Worm (Caenorhabditis elegans) whole organism, L1 larva: Measurements from ENCODE around the gene Y11D7A.9.

Experiments
- C04F5.9 ChIP-seq: sonication (generic microtip); optimal IDR thresholded peaks from 2 replicates; lab custom pipeline; 2016; ENCODE audit warnings: missing genetic modification characterization, missing compliant biosample characterization
- F16B12.6 ChIP-seq: fragments of 150-350 bp; optimal IDR thresholded peaks from 2 replicates; lab custom pipeline; 2014; ENCODE audit warnings: missing biosample characterization, missing genetic modification characterization
- Y116A8C.19 ChIP-seq: sonication (generic microtip); optimal IDR thresholded peaks from 2 replicates; lab custom pipeline; 2016; ENCODE audit warnings: missing compliant biosample characterization, missing genetic modification characterization, borderline replicate concordance
- aly-2 ChIP-seq: fragments of 150-350 bp; optimal IDR thresholded peaks from 2 replicates; lab custom pipeline; 2014; ENCODE audit warnings: missing biosample characterization, missing genetic modification characterization
- ama-1 ChIP-seq: fragments of 150-350 bp; optimal IDR thresholded peaks from 2 replicates; lab custom pipeline; 2014
- blmp-1 ChIP-seq: fragments of 150-350 bp; optimal IDR thresholded peaks from 2 replicates; lab custom pipeline; 2014; ENCODE audit warnings: missing biosample characterization, missing genetic modification characterization
- ceh-82 ChIP-seq, 3 experiments: fragments of 150-350 bp in 1 of 3; sonication (generic microtip) in 2 of 3; optimal IDR thresholded peaks; 2 replicates each; lab custom pipeline; 2014 to 2017; ENCODE audit warnings: missing biosample characterization in 3 of 3, missing genetic modification characterization in 3 of 3
- ceh-90 ChIP-seq: sonication (generic microtip); optimal IDR thresholded peaks from 2 replicates; lab custom pipeline; 2016; ENCODE audit warnings: missing genetic modification characterization, missing compliant biosample characterization
- dpl-1 ChIP-seq, 3 experiments: fragments of 150-350 bp in 2 of 3; sonication (generic microtip) in 1 of 3; optimal IDR thresholded peaks; 2 replicates each; lab custom pipeline; 2014 to 2017; ENCODE audit warnings: missing biosample characterization in 3 of 3, missing genetic modification characterization in 3 of 3, missing genetic modification reagents in 3 of 3
- dsc-1 ChIP-seq: sonication (generic microtip); optimal IDR thresholded peaks from 2 replicates; lab custom pipeline; 2016; ENCODE audit warnings: mild to moderate bottlenecking, missing genetic modification characterization, missing compliant biosample characterization
- efl-1 ChIP-seq, 4 experiments: fragments of 150-350 bp; optimal IDR thresholded peaks in 3 of 4; peaks in 1 of 4; 1 replicate in 1 of 4; 2 replicates in 3 of 4; lab custom pipeline; 2014; ENCODE audit warnings: missing biosample characterization in 2 of 4, missing genetic modification characterization in 2 of 4, missing genetic modification reagents in 2 of 4
- elt-2 ChIP-seq: sonication (generic microtip); optimal IDR thresholded peaks from 2 replicates; lab custom pipeline; 2016; ENCODE audit warnings: missing genetic modification characterization, mild to moderate bottlenecking, inconsistent platforms, missing compliant biosample characterization, missing genetic modification reagents
- fos-1 ChIP-seq: fragments of 150-350 bp; optimal IDR thresholded peaks from 2 replicates; lab custom pipeline; 2014; ENCODE audit warnings: missing biosample characterization, missing genetic modification characterization
- jun-1 ChIP-seq: fragments of 150-350 bp; optimal IDR thresholded peaks from 2 replicates; lab custom pipeline; 2014; ENCODE audit warnings: missing biosample characterization, missing genetic modification reagents, missing genetic modification characterization
- lin-14 ChIP-seq: fragments of 200-800 bp; sonication (Bioruptor generic); optimal IDR thresholded peaks from 2 replicates; lab custom pipeline; 2018; ENCODE audit warnings: mild to moderate bottlenecking, missing genetic modification characterization, moderate library complexity, missing compliant biosample characterization
- lin-15B ChIP-seq: fragments of 150-350 bp; sonication (generic microtip); optimal IDR thresholded peaks from 3 replicates; lab custom pipeline; 2014; ENCODE audit warnings: missing biosample characterization, missing genetic modification characterization
- lin-35 ChIP-seq, 2 experiments: fragments of 150-350 bp; optimal IDR thresholded peaks; 2 replicates each; lab custom pipeline; 2014; ENCODE audit warnings: missing biosample characterization in 2 of 2, missing genetic modification characterization in 2 of 2, missing genetic modification reagents in 2 of 2
- lsy-2 ChIP-seq, 2 experiments: fragments of 150-350 bp; optimal IDR thresholded peaks; 2 replicates each; lab custom pipeline; 2014; ENCODE audit warnings: missing biosample characterization in 2 of 2, missing genetic modification characterization in 2 of 2
- mdl-1 ChIP-seq, 2 experiments: fragments of 150-350 bp; optimal IDR thresholded peaks; 2 replicates each; lab custom pipeline; 2014 to 2017; ENCODE audit warnings: missing biosample characterization in 2 of 2, missing genetic modification characterization in 2 of 2, inconsistent platforms in 1 of 2
- mep-1 ChIP-seq: fragments of 150-350 bp; optimal IDR thresholded peaks from 2 replicates; lab custom pipeline; 2014; ENCODE audit warnings: missing biosample characterization, missing genetic modification characterization
- nhr-12 ChIP-seq: sonication (generic microtip); optimal IDR thresholded peaks from 2 replicates; lab custom pipeline; 2017; ENCODE audit warnings: missing biosample characterization, missing genetic modification characterization
- nhr-20 ChIP-seq: sonication (generic microtip); optimal IDR thresholded peaks from 2 replicates; lab custom pipeline; 2016; ENCODE audit warnings: mild to moderate bottlenecking, missing genetic modification characterization, missing compliant biosample characterization
- nhr-28 ChIP-seq: fragments of 150-350 bp; optimal IDR thresholded peaks from 2 replicates; lab custom pipeline; 2014; ENCODE audit warnings: missing biosample characterization, missing genetic modification characterization
- nhr-47 ChIP-seq: sonication (generic microtip); optimal IDR thresholded peaks from 2 replicates; lab custom pipeline; 2016; ENCODE audit warnings: mild to moderate bottlenecking, missing genetic modification characterization, moderate library complexity, missing compliant biosample characterization
- nhr-76 ChIP-seq: sonication (generic microtip); optimal IDR thresholded peaks from 2 replicates; lab custom pipeline; 2017; ENCODE audit warnings: missing biosample characterization, missing genetic modification characterization
- nhr-84 ChIP-seq: sonication (generic microtip); optimal IDR thresholded peaks from 2 replicates; lab custom pipeline; 2017; ENCODE audit warnings: missing biosample characterization, missing genetic modification characterization
- nhr-85 ChIP-seq: sonication (generic microtip); peaks from one replicate; lab custom pipeline; 2016; ENCODE audit warnings: missing genetic modification characterization, inconsistent platforms, missing compliant biosample characterization
- nhr-90 ChIP-seq: sonication (generic microtip); optimal IDR thresholded peaks from 2 replicates; lab custom pipeline; 2016; ENCODE audit warnings: mild to moderate bottlenecking, missing genetic modification characterization, missing compliant biosample characterization; ENCODE audit not compliant: poor library complexity
- pqm-1 ChIP-seq: sonication (generic microtip); optimal IDR thresholded peaks from 3 replicates; lab custom pipeline; 2017; ENCODE audit warnings: missing biosample characterization, missing genetic modification characterization
- rnt-1 ChIP-seq: sonication (generic microtip); optimal IDR thresholded peaks from 2 replicates; lab custom pipeline; 2016; ENCODE audit warnings: mild to moderate bottlenecking, missing genetic modification characterization, moderate library complexity, missing compliant biosample characterization
- skn-1 ChIP-seq: fragments of 150-350 bp; optimal IDR thresholded peaks from 2 replicates; lab custom pipeline; 2014; ENCODE audit warnings: missing biosample characterization, missing genetic modification characterization
- snpc-4 ChIP-seq: fragments of 150-350 bp; optimal IDR thresholded peaks from 2 replicates; lab custom pipeline; 2014; ENCODE audit warnings: missing biosample characterization, missing genetic modification characterization
- snu-23 ChIP-seq: sonication (generic microtip); optimal IDR thresholded peaks from 2 replicates; lab custom pipeline; 2016; ENCODE audit warnings: missing genetic modification characterization, missing compliant biosample characterization
- sox-4 ChIP-seq: sonication (generic microtip); optimal IDR thresholded peaks from 2 replicates; lab custom pipeline; 2016; ENCODE audit warnings: missing genetic modification characterization, missing compliant biosample characterization
- swsn-7 ChIP-seq: sonication (generic microtip); optimal IDR thresholded peaks from 2 replicates; lab custom pipeline; 2016; ENCODE audit warnings: missing genetic modification characterization, missing compliant biosample characterization
- tbx-2 ChIP-seq: sonication (generic microtip); optimal IDR thresholded peaks from 2 replicates; lab custom pipeline; 2016; ENCODE audit warnings: missing genetic modification characterization, missing compliant biosample characterization
- tlp-1 ChIP-seq: fragments of 150-350 bp; optimal IDR thresholded peaks from 2 replicates; lab custom pipeline; 2014; ENCODE audit warnings: missing biosample characterization, missing genetic modification characterization
- unc-30 ChIP-seq: sonication (generic microtip); optimal IDR thresholded peaks from 2 replicates; lab custom pipeline; 2017; ENCODE audit warnings: missing biosample characterization, missing genetic modification characterization
- unc-62 ChIP-seq: fragments of 150-350 bp; optimal IDR thresholded peaks from 2 replicates; lab custom pipeline; 2014; ENCODE audit warnings: missing biosample characterization, missing genetic modification reagents, missing genetic modification characterization
- unc-98 ChIP-seq: fragments of 200-800 bp; sonication (Bioruptor generic); IDR thresholded peaks from 2 replicates; pipeline ENCODE4 v1.3.6; 2022; ENCODE audit warnings: missing genetic modification characterization, missing compliant biosample characterization
- vab-15 ChIP-seq: sonication (generic microtip); optimal IDR thresholded peaks from 2 replicates; lab custom pipeline; 2017; ENCODE audit warnings: missing genotype, mild to moderate bottlenecking, missing genetic modification characterization, missing compliant biosample characterization
- xbp-1 ChIP-seq: sonication (generic microtip); optimal IDR thresholded peaks from 2 replicates; lab custom pipeline; 2016; ENCODE audit warnings: missing genetic modification characterization, missing compliant biosample characterization
- zip-4 ChIP-seq: fragments of 200-800 bp; sonication (Bioruptor generic); optimal IDR thresholded peaks from 2 replicates; lab custom pipeline; 2018; ENCODE audit warnings: mild to moderate bottlenecking, missing genetic modification characterization, moderate library complexity, missing compliant biosample characterization
- ztf-4 ChIP-seq: fragments of 150-350 bp; optimal IDR thresholded peaks from 2 replicates; lab custom pipeline; 2014; ENCODE audit warnings: missing biosample characterization, missing genetic modification characterization

Gene Y11D7A.9

DNA sequence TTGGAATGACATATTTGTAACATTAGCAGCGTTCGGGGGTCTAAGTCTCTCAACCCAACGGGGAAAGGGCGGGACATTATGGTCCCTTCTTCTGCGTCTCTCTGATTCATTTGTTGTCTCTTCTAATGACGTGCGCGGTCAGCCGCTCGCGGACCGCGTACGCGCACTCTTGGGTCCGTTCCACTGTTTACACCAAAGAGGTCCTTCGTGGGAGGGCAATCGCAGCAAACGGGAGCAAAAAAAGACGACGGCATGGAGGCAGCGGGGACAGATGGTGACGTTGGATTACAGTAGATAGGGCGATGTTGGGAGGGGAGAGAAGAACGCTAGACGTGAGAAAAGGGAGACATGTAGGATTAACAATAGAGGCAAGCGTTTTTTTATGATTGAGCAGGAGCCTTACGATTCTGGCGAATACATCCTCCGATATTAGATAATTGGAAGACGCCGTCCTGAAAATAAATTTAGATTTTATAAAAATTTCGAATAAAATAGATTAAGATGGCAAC is 7.9 kb upstream of the Y11D7A.9 start, which contains the start of gene flh-1:
TSS of gene flh-1 (minus strand) at position 459 of the 509 bp plus-strand sequence.
- TF ChIP-seq elt-2 (tag; lab: Kevin White, UChicago), result no peak
- no peak for TF ChIP-seq F16B12.6 (tag; lab: Kevin White, UChicago)
- TF ChIP-seq efl-1 (optimal IDR thresholded peaks at IDR 0.05; lab: Kevin White, UChicago), result no peak
- no peak for TF ChIP-seq efl-1 (GFP tag; optimal IDR thresholded peaks at IDR 0.05 in 1 of 2; lab: Kevin White, UChicago)
- TF ChIP-seq pqm-1, result no peak
- no peak for TF ChIP-seq lin-15B
- TF ChIP-seq nhr-28, result no peak
- no peak for TF ChIP-seq dpl-1 (GFP tag; optimal IDR thresholded peaks at IDR 0.05; lab: Kevin White, UChicago)
- TF ChIP-seq mdl-1 (tag; optimal IDR thresholded peaks at IDR 0.05; lab: Kevin White, UChicago), result no peak
- no peak for TF ChIP-seq fos-1 (tag; lab: Kevin White, UChicago)
- TF ChIP-seq nhr-90 (tag; lab: Kevin White, UChicago), result no peak
- TF ChIP-seq snpc-4 (tag; lab: Kevin White, UChicago), result no peak

DNA sequence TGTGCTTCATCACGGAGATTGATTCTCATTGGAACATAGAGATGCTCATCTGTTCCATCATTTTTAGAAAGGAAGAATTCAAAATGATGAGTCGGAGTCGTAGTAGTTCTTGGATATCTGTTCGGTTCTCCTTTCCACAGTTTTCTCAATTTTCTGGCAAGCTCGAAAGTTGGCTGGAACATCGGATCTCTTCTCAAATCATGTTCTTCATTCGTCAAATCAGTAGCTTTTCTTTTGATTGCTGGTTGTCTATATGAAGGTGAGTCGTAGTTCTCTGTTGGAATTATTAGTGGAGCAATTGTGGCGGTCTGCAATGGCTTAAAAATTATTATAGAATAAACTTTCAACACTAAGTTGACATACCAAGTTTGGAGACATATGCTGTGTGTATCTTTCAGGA is 6.4 kb upstream of the Y11D7A.9 start:
- TF ChIP-seq mdl-1 (tag; optimal IDR thresholded peaks at IDR 0.05; lab: Kevin White, UChicago) (no peak), tlp-1 (no peak), unc-30 (tag; lab: Kevin White, UChicago) (no peak), dpl-1 (GFP tag; optimal IDR thresholded peaks at IDR 0.05; lab: Kevin White, UChicago) (no peak), lin-15B (no peak), C04F5.9 (no peak), ztf-4 (no peak), rnt-1 (tag; lab: Kevin White, UChicago) (no peak), dsc-1 (tag; lab: Kevin White, UChicago) (no peak)
- TF ChIP-seq, all 84 proteins: peak for 0

ce11 chrIV:9261687-9262086 is 5.8 kb upstream of the Y11D7A.9 start, which contains the start of gene col-120:
Gene col-120 (minus strand): TSS chrIV:9261787.
- TF ChIP-seq nhr-84, result no peak

DNA sequence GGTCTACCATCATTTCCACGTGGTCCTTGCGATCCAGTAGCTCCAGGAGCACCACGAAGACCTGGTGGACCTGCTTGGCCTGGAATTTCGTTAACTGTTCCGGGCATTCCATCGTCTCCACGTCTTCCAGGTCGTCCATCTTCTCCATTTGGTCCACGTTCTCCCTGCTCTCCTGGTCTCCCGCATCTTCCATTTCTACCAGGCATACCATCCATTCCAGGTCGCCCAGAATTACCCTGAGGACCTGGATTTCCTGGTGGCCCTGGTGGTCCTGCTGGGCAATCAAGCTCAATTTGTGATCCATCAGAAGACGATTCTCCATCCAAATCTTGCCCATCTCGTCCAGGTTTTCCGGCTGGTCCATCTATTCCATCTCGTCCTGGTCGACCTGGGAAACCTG is 4.9 kb upstream of the Y11D7A.9 start:
- TF ChIP-seq ceh-82 (tag; optimal IDR thresholded peaks at IDR 0.05; lab: Kevin White, UChicago), result no peak
- TF ChIP-seq efl-1 (optimal IDR thresholded peaks at IDR 0.05; lab: Kevin White, UChicago), result no peak
- peak in 1 of 2 experiments; percentile 70 for TF ChIP-seq efl-1 (GFP tag; optimal IDR thresholded peaks at IDR 0.05 in 1 of 2; lab: Kevin White, UChicago)

DNA sequence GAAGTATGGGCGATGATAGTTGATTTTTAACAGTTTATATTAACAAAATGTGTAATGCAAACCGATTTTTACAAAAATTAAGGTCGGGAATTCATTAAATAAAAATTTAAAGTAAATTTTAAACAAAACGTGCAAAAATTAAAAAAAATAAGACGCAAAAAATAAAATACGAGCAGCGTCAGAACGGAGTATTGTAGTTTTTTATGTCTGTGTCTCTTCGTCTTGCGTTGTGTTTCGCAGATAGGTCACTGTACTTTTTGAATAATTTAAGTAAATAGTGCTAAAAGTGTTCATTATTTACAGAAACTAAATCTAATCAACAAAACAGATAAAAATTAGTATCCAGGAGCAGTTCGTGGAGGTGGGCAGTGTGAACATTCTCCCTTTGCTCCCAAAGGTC is 4.4 kb upstream of the Y11D7A.9 start:
- TF ChIP-seq nhr-12 (tag; lab: Kevin White, UChicago), result no peak
- TF ChIP-seq mdl-1 (tag; optimal IDR thresholded peaks at IDR 0.05; lab: Kevin White, UChicago), result no peak
- TF ChIP-seq ceh-82 (tag; optimal IDR thresholded peaks at IDR 0.05; lab: Kevin White, UChicago), result peak in 1 of 3 experiments; percentile 7
- TF ChIP-seq sox-4 (tag; lab: Kevin White, UChicago), result no peak
- peak; percentile 31 for TF ChIP-seq aly-2 (tag; lab: Kevin White, UChicago)
- no peak for TF ChIP-seq jun-1 (tag; lab: Kevin White, UChicago)
- TF ChIP-seq xbp-1 (tag; lab: Kevin White, UChicago), result peak; percentile 56
- peak; percentile 38 for TF ChIP-seq blmp-1 (tag; lab: Kevin White, UChicago)
- no peak for TF ChIP-seq rnt-1 (tag; lab: Kevin White, UChicago)
- peak; percentile 43 for TF ChIP-seq swsn-7
- TF ChIP-seq unc-98 (GFP tag; lab: Robert Waterston, UW), result no peak
- peak; percentile 47 to 62 for TF ChIP-seq efl-1 (optimal IDR thresholded peaks at IDR 0.05; lab: Kevin White, UChicago)
- TF ChIP-seq efl-1 (GFP tag; optimal IDR thresholded peaks at IDR 0.05 in 1 of 2; lab: Kevin White, UChicago), result peak; percentile 54 to 90
- TF ChIP-seq unc-62 (GFP tag; lab: Kevin White, UChicago), result no peak
- TF ChIP-seq lin-35 (GFP tag; optimal IDR thresholded peaks at IDR 0.05; lab: Kevin White, UChicago), result peak; percentile 43 to 56
- TF ChIP-seq snu-23 (GFP tag; lab: Kevin White, UChicago), result peak; percentile 60
- no peak for TF ChIP-seq F16B12.6 (tag; lab: Kevin White, UChicago)
- TF ChIP-seq zip-4 (GFP tag; lab: Kevin White, UChicago), result no peak
- peak; percentile 37 for TF ChIP-seq nhr-47 (tag; lab: Kevin White, UChicago)
- TF ChIP-seq lin-14 (GFP tag; lab: Kevin White, UChicago), result no peak
- TF ChIP-seq ama-1 (lab: Kevin White, UChicago), result no peak
- peak in 2 of 3 experiments; percentile 26 to 59 for TF ChIP-seq dpl-1 (GFP tag; optimal IDR thresholded peaks at IDR 0.05; lab: Kevin White, UChicago)
- TF ChIP-seq mep-1 (tag; lab: Kevin White, UChicago), result peak; percentile 61
- peak; percentile 38 for TF ChIP-seq nhr-20 (tag; lab: Kevin White, UChicago)
- peak; percentile 48 for TF ChIP-seq skn-1 (tag; lab: Kevin White, UChicago)
- TF ChIP-seq nhr-85 (tag; lab: Kevin White, UChicago), result no peak
- peak; percentile 36 for TF ChIP-seq tbx-2 (tag; lab: Kevin White, UChicago)
- no peak for TF ChIP-seq nhr-76
- no peak for TF ChIP-seq vab-15 (tag; lab: Kevin White, UChicago)
- TF ChIP-seq Y116A8C.19, result no peak
- TF ChIP-seq lsy-2 (tag; optimal IDR thresholded peaks at IDR 0.05; lab: Kevin White, UChicago), result peak; percentile 60 to 71
- TF ChIP-seq ceh-90, result no peak
